Fruit fly (Drosophila melanogaster): ENCODE measurements around the gene CG6432.

DNA sequence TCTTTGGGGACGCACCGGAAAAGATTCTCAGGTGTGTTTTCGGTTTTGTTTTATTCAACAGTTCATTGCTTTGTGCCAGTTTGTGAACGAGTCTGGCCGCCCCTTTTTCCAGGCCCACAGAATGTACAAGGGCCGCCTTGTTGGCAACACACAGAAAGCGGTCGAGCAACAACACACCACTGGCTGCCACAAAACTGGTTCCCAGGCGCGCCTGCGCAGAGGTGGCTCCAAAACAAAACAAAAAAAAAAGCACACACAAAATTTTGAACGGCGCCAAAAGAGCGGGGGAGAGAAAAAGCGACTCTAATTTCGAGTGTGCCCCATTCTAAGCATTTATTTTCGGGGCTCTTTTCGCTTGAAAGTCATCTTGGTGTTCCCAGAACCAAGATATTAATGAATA lies 37.6 kb upstream of the CG6432 start:
- no peak for TF ChIP-seq CG8478 (optimal IDR thresholded peaks at IDR 0.05)
- no peak for TF ChIP-seq CTCF (optimal IDR thresholded peaks at IDR 0.05)
